Fruit fly (Drosophila melanogaster): ENCODE data around the gene mex1.

Gene mex1

dm6 chr3L:15533402-15534129 lies 14.2 kb upstream of the mex1 start (continued):
- TF ChIP-seq Spps (tag; optimal IDR thresholded peaks at IDR 0.05) (peak; percentile 34), pan (optimal IDR thresholded peaks at IDR 0.05) (no peak), pan (GFP tag; optimal IDR thresholded peaks at IDR 0.05 in 1 of 2, IDR thresholded peaks at IDR 0.05 in 1 of 2) (peak in 1 of 2 experiments; percentile 22), CG11504 (tag; optimal IDR thresholded peaks at IDR 0.05) (peak; percentile 59), CG18262 (tag; optimal IDR thresholded peaks at IDR 0.05) (peak; percentile 30), CG9817 (tag; optimal IDR thresholded peaks at IDR 0.05) (peak; percentile 28), NC2α (GFP tag; optimal IDR thresholded peaks at IDR 0.05) (no peak), prd (optimal IDR thresholded peaks at IDR 0.05) (no peak), prd (GFP tag; IDR thresholded peaks at IDR 0.05) (0 out of 3 replicates have a peak, but pooled peaks have one; percentile 17), Optix (GFP tag; IDR thresholded peaks at IDR 0.05) (peak; percentile 41; the same call in 1 of the 3 replicates), MESR4 (GFP tag; optimal IDR thresholded peaks at IDR 0.05) (no peak), CG4282 (GFP tag; optimal IDR thresholded peaks at IDR 0.05) (no peak), pros (GFP tag; optimal IDR thresholded peaks at IDR 0.05) (peak; percentile 69), CG3838 (GFP tag; optimal IDR thresholded peaks at IDR 0.05) (no peak), CG14014 (GFP tag; IDR thresholded peaks at IDR 0.05) (no peak), Gsc (GFP tag; IDR thresholded peaks at IDR 0.05) (no peak), emc (GFP tag; optimal IDR thresholded peaks at IDR 0.05) (no peak), toy (GFP tag; IDR thresholded peaks at IDR 0.05) (0 out of 2 replicates have a peak, but pooled peaks have one; percentile 17), CG15269 (tag; optimal IDR thresholded peaks at IDR 0.05) (peak; percentile 28), tll (GFP tag; optimal IDR thresholded peaks at IDR 0.05) (no peak), CG15601 (tag; optimal IDR thresholded peaks at IDR 0.05) (peak; percentile 25), Sry-δ (GFP tag; optimal IDR thresholded peaks at IDR 0.05) (peak; percentile 2), CG17359 (tag; optimal IDR thresholded peaks at IDR 0.05) (peak; percentile 57), odd (GFP tag; optimal IDR thresholded peaks at IDR 0.05) (no peak), NC2β (GFP tag; optimal IDR thresholded peaks at IDR 0.05) (no peak), Dek (tag; optimal IDR thresholded peaks at IDR 0.05) (no peak), Ravus (GFP tag; IDR thresholded peaks at IDR 0.05) (no peak), TFAM (GFP tag; optimal IDR thresholded peaks at IDR 0.05) (no peak), sisA (GFP tag; IDR thresholded peaks at IDR 0.05) (peak; percentile 16; the same call in 1 of the 2 replicates), CG2712 (tag; optimal IDR thresholded peaks at IDR 0.05) (peak; percentile 63), CG5180 (GFP tag; optimal IDR thresholded peaks at IDR 0.05) (peak; percentile 35), sob (GFP tag; IDR thresholded peaks at IDR 0.05) (no peak; the same call in 1 of the 2 replicates), kay (GFP tag; optimal IDR thresholded peaks at IDR 0.05) (no peak), cad (GFP tag; optimal IDR thresholded peaks at IDR 0.05) (no peak), Ets97D (GFP tag; optimal IDR thresholded peaks at IDR 0.05) (no peak), CG7963 (GFP tag; IDR thresholded peaks at IDR 0.05; ENCODE audit: partially characterized antibody) (no peak), CG17568 (GFP tag; optimal IDR thresholded peaks at IDR 0.05) (peak; percentile 11), jing (GFP tag; optimal IDR thresholded peaks at IDR 0.05) (no peak), Nf-YA (GFP tag; IDR thresholded peaks at IDR 0.05) (no peak), CG15073 (GFP tag; optimal IDR thresholded peaks at IDR 0.05) (no peak), CG42726 (GFP tag; IDR thresholded peaks at IDR 0.05; ENCODE audit: partially characterized antibody) (no peak), ase (GFP tag; IDR thresholded peaks at IDR 0.05) (no peak), CG7786 (GFP tag; optimal IDR thresholded peaks at IDR 0.05) (peak; percentile 53), her (GFP tag; optimal IDR thresholded peaks at IDR 0.05) (peak; percentile 34), CG12942 (GFP tag; optimal IDR thresholded peaks at IDR 0.05) (no peak), cg (GFP tag; optimal IDR thresholded peaks at IDR 0.05) (no peak), trh (GFP tag; optimal IDR thresholded peaks at IDR 0.05) (no peak), Dip3 (GFP tag; optimal IDR thresholded peaks at IDR 0.05) (peak; percentile 32), psq (GFP tag; optimal IDR thresholded peaks at IDR 0.05) (no peak), ash1 (GFP tag; optimal IDR thresholded peaks at IDR 0.05) (no peak)

Data from whole organism, embryonic.